Fruit fly (Drosophila melanogaster): ENCODE data around the gene Taf3.

Taf3 gene

dm6 chr4:509853-510252, 43.2 kb upstream of the Taf3 start (continued):
- TF ChIP-seq CG14965 (GFP tag; optimal IDR thresholded peaks at IDR 0.05; ENCODE audit: borderline replicate concordance) (no peak), CG4854 (GFP tag; optimal IDR thresholded peaks at IDR 0.05) (no peak), tna (GFP tag; IDR thresholded peaks at IDR 0.05; ENCODE audit: partially characterized antibody) (no peak), BtbVII (GFP tag; optimal IDR thresholded peaks at IDR 0.05) (no peak), sna (GFP tag; IDR thresholded peaks at IDR 0.05; ENCODE audit: partially characterized antibody) (no peak), croc (GFP tag; conservative IDR thresholded peaks at IDR 0.05) (no peak), caup (GFP tag; optimal IDR thresholded peaks at IDR 0.05; ENCODE audit: severe bottlenecking) (no peak), MESR4 (GFP tag; optimal IDR thresholded peaks at IDR 0.05) (no peak), sens (GFP tag) (peak; percentile 45), HmgZ (tag; optimal IDR thresholded peaks at IDR 0.05) (no peak), Med (GFP tag) (peak; percentile 66), CG15514 (GFP tag; optimal IDR thresholded peaks at IDR 0.05) (no peak), schlank (tag; optimal IDR thresholded peaks at IDR 0.05) (no peak), ro (GFP tag; IDR thresholded peaks at IDR 0.05) (no peak), da (GFP tag; optimal IDR thresholded peaks at IDR 0.05) (no peak), D19B (GFP tag; optimal IDR thresholded peaks at IDR 0.05) (no peak), CG10321 (GFP tag; IDR thresholded peaks at IDR 0.05) (no peak), CG11723 (GFP tag; optimal IDR thresholded peaks at IDR 0.05) (no peak), pros (GFP tag; optimal IDR thresholded peaks at IDR 0.05) (no peak), sisA (GFP tag; IDR thresholded peaks at IDR 0.05) (no peak), CG1529 (GFP tag; optimal IDR thresholded peaks at IDR 0.05) (no peak), HmgD (GFP tag; optimal IDR thresholded peaks at IDR 0.05) (no peak), CG1603 (tag; optimal IDR thresholded peaks at IDR 0.05) (no peak), tup (GFP tag; optimal IDR thresholded peaks at IDR 0.05) (no peak), CG7786 (GFP tag; optimal IDR thresholded peaks at IDR 0.05) (no peak), emc (GFP tag; optimal IDR thresholded peaks at IDR 0.05) (no peak), CG12659 (GFP tag; optimal IDR thresholded peaks at IDR 0.05) (no peak), CG6765 (GFP tag; optimal IDR thresholded peaks at IDR 0.05) (no peak), CG15073 (GFP tag; optimal IDR thresholded peaks at IDR 0.05) (no peak)

dm6 chr4:508405-508955, 41.9 kb upstream of the Taf3 start:
- peak; percentile 21; the same call in 2 of the 3 replicates for TF ChIP-seq CG34224 (GFP tag; IDR thresholded peaks at IDR 0.05; ENCODE audit: partially characterized antibody)
- TF ChIP-seq mirr (GFP tag; optimal IDR thresholded peaks at IDR 0.05) = no peak
- peak; percentile 99 for TF ChIP-seq Nf-YC (tag; optimal IDR thresholded peaks at IDR 0.05)
- TF ChIP-seq crol (GFP tag; IDR thresholded peaks at IDR 0.05) = peak; percentile 98
- TF ChIP-seq Adf1 (GFP tag; IDR thresholded peaks at IDR 0.05) = peak; percentile 19; the same call in 1 of the 2 replicates
- TF ChIP-seq Deaf1 (tag; optimal IDR thresholded peaks at IDR 0.05) = peak; percentile 78
- TF ChIP-seq jing (GFP tag; optimal IDR thresholded peaks at IDR 0.05) = peak; percentile 10
- 0 out of 2 replicates have a peak, but pooled peaks have one; percentile 9 for TF ChIP-seq rib (GFP tag; IDR thresholded peaks at IDR 0.05)
- 0 out of 2 replicates have a peak, but pooled peaks have one; percentile 36 for TF ChIP-seq CG10321 (GFP tag; IDR thresholded peaks at IDR 0.05)
- peak; percentile 40 for TF ChIP-seq CG7745 (tag; optimal IDR thresholded peaks at IDR 0.05)
- peak; percentile 87 for TF ChIP-seq abd-A (tag; optimal IDR thresholded peaks at IDR 0.05)
- no peak for TF ChIP-seq exex (tag; optimal IDR thresholded peaks at IDR 0.05)
- peak; percentile 6 for TF ChIP-seq sug (tag; optimal IDR thresholded peaks at IDR 0.05)
- TF ChIP-seq CG10543 (GFP tag; optimal IDR thresholded peaks at IDR 0.05) = peak; percentile 30
- peak; percentile 48 for TF ChIP-seq ash1 (GFP tag; optimal IDR thresholded peaks at IDR 0.05)
- no peak for TF ChIP-seq Vsx1 (GFP tag; optimal IDR thresholded peaks at IDR 0.05)
- TF ChIP-seq CG2202 (tag; optimal IDR thresholded peaks at IDR 0.05) = no peak
- peak; percentile 89 for TF ChIP-seq Nf-YA (GFP tag; IDR thresholded peaks at IDR 0.05)
- TF ChIP-seq vvl (GFP tag; IDR thresholded peaks at IDR 0.05) = peak; percentile 86
- TF ChIP-seq fru (optimal IDR thresholded peaks at IDR 0.05) = no peak
- peak; percentile 4 for TF ChIP-seq D19A (tag; optimal IDR thresholded peaks at IDR 0.05)
- TF ChIP-seq chinmo (GFP tag; IDR thresholded peaks at IDR 0.05; ENCODE audit: partially characterized antibody) = peak; percentile 71; the same call in 2 of the 4 replicates
- TF ChIP-seq CG2199 (GFP tag; IDR thresholded peaks at IDR 0.05) = peak; percentile 84; the same call in 2 of the 3 replicates
